Worm (Caenorhabditis elegans) whole organism, L4 larva: ENCODE data around the gene C53A3.4.

ENCODE experiments used
- F37D6.2 ChIP-seq: sonication (generic microtip); optimal IDR thresholded peaks from 2 replicates; lab custom pipeline; 2016; ENCODE audit warnings: mild to moderate bottlenecking, missing genetic modification characterization, missing compliant biosample characterization
- ceh-82 ChIP-seq: sonication (generic microtip); optimal IDR thresholded peaks from 2 replicates; lab custom pipeline; 2017; ENCODE audit warnings: missing biosample characterization, missing genetic modification characterization
- fos-1 ChIP-seq: fragments of 150-350 bp; optimal IDR thresholded peaks from 2 replicates; lab custom pipeline; 2014; ENCODE audit warnings: missing biosample characterization, missing genetic modification characterization
- mes-2 ChIP-seq: sonication (generic microtip); optimal IDR thresholded peaks from 2 replicates; lab custom pipeline; 2016; ENCODE audit warnings: missing genotype, mild to moderate bottlenecking, missing genetic modification characterization, missing compliant biosample characterization; ENCODE audit not compliant: poor library complexity, severe bottlenecking
- nhr-28 ChIP-seq: fragments of 150-350 bp; optimal IDR thresholded peaks from 2 replicates; lab custom pipeline; 2014; ENCODE audit warnings: missing biosample characterization, missing genetic modification characterization
- nhr-76 ChIP-seq: fragments of 150-350 bp; optimal IDR thresholded peaks from 2 replicates; lab custom pipeline; 2014; ENCODE audit warnings: missing biosample characterization, missing genetic modification characterization
- nhr-77 ChIP-seq: fragments of 150-350 bp; optimal IDR thresholded peaks from 2 replicates; lab custom pipeline; 2014; ENCODE audit warnings: missing biosample characterization, missing genetic modification characterization
- pha-4 ChIP-seq, 2 experiments: fragments of 150-350 bp in 1 of 2; fragments of 200-800 bp in 1 of 2; sonication (Bioruptor generic) in 1 of 2; IDR thresholded peaks in 1 of 2; optimal IDR thresholded peaks in 1 of 2; 2 replicates each; pipeline versions ENCODE4 v1.3.6 to Lab custom; 2014 to 2022; ENCODE audit warnings: missing genetic modification characterization in 2 of 2, missing genetic modification reagents in 2 of 2, missing biosample characterization in 1 of 2, missing compliant biosample characterization in 1 of 2
- sdz-12 ChIP-seq: fragments of 200-800 bp; sonication (Bioruptor generic); optimal IDR thresholded peaks from 2 replicates; lab custom pipeline; 2018; ENCODE audit warnings: mild to moderate bottlenecking, missing genetic modification characterization, missing compliant biosample characterization
- unc-130 ChIP-seq: sonication (generic microtip); optimal IDR thresholded peaks from 2 replicates; lab custom pipeline; 2016; ENCODE audit warnings: missing genetic modification reagents, missing genetic modification characterization, missing compliant biosample characterization
- vab-7 ChIP-seq: fragments of 200-800 bp; sonication (Bioruptor generic); IDR thresholded peaks from 2 replicates; pipeline ENCODE4 v1.3.6; 2022; ENCODE audit warnings: missing genetic modification reagents, missing genetic modification characterization, missing compliant biosample characterization

DNA sequence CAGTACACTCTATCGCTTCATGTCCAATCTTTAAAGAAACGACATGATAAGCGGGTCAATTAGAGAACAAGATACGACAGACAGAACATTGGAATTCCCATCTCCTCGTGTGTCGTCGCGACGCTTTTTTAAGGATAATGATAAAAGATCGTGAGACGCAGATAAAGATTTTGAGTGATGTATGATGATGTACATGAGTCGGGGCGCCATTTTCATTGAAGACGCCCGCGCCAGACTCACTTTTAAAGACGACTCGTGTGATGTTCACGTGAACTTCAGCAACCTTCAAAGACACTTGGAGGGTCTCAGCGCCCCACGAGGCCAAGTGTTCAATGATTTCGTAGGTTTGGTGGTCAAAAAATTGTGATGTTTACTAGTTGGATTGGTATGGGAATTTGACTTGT lies 9.6 kb upstream of the C53A3.4 start:
- TF ChIP-seq vab-7 (GFP tag; lab: Robert Waterston, UW) (no peak), unc-130 (GFP tag; lab: Kevin White, UChicago) (no peak), ceh-82 (tag; lab: Kevin White, UChicago) (no peak), pha-4 (GFP tag; IDR thresholded peaks at IDR 0.05; lab: Robert Waterston, UW) (no peak), pha-4 (tag; optimal IDR thresholded peaks at IDR 0.05; lab: Kevin White, UChicago) (no peak), F37D6.2 (tag; lab: Kevin White, UChicago) (no peak), fos-1 (no peak), nhr-77 (tag; lab: Kevin White, UChicago) (peak; percentile 9), sdz-12 (GFP tag; lab: Kevin White, UChicago) (no peak), nhr-76 (no peak), mes-2 (no peak), nhr-28 (tag; lab: Kevin White, UChicago) (peak; percentile 81)
